Worm (Caenorhabditis elegans) whole organism, mixed stage, embryonic: Measurements from ENCODE around the gene tmem-24.

ENCODE experiments used
- M03D4.4 ChIP-seq: sonication (generic microtip); optimal IDR thresholded peaks from 2 replicates; lab custom pipeline; 2017; ENCODE audit warnings: mild to moderate bottlenecking, missing genetic modification characterization, missing compliant biosample characterization
- bed-3 ChIP-seq: fragments of 200-800 bp; sonication (Bioruptor generic); optimal IDR thresholded peaks from 3 replicates; lab custom pipeline; 2018; ENCODE audit warnings: mild to moderate bottlenecking, missing genetic modification characterization, moderate library complexity, missing compliant biosample characterization
- blmp-1 ChIP-seq: fragments of 150-350 bp; optimal IDR thresholded peaks from 2 replicates; lab custom pipeline; 2014; ENCODE audit warnings: missing biosample characterization, missing genetic modification characterization
- ceh-39 ChIP-seq: fragments of 150-350 bp; optimal IDR thresholded peaks from 2 replicates; lab custom pipeline; 2014; ENCODE audit warnings: missing biosample characterization, missing genetic modification characterization
- ceh-43 ChIP-seq: fragments of 200-800 bp; sonication (Bioruptor generic); optimal IDR thresholded peaks from 2 replicates; lab custom pipeline; 2018; ENCODE audit warnings: mild to moderate bottlenecking, missing genetic modification characterization, moderate library complexity, missing compliant biosample characterization
- ceh-83 ChIP-seq: fragments of 200-800 bp; sonication (Bioruptor generic); optimal IDR thresholded peaks from 2 replicates; lab custom pipeline; 2018; ENCODE audit warnings: mild to moderate bottlenecking, missing genetic modification characterization, missing compliant biosample characterization
- ces-1 ChIP-seq: fragments of 150-350 bp; optimal IDR thresholded peaks from 2 replicates; lab custom pipeline; 2014; ENCODE audit warnings: missing biosample characterization, missing genetic modification reagents, missing genetic modification characterization
- cnd-1 ChIP-seq: fragments of 200-800 bp; sonication (Bioruptor generic); optimal IDR thresholded peaks from 2 replicates; lab custom pipeline; 2018; ENCODE audit warnings: mild to moderate bottlenecking, missing genetic modification characterization, missing compliant biosample characterization
- drap-1 ChIP-seq: fragments of 200-800 bp; sonication (Bioruptor generic); optimal IDR thresholded peaks from 3 replicates; lab custom pipeline; 2018; ENCODE audit warnings: mild to moderate bottlenecking, missing genetic modification characterization, missing compliant biosample characterization
- elt-1 ChIP-seq: sonication (generic microtip); optimal IDR thresholded peaks from 2 replicates; lab custom pipeline; 2017; ENCODE audit warnings: missing genetic modification characterization, mild to moderate bottlenecking, missing compliant biosample characterization, antibody characterized with exemption, moderate library complexity, borderline replicate concordance; ENCODE audit not compliant: insufficient read depth
- elt-3 ChIP-seq: fragments of 150-350 bp; optimal IDR thresholded peaks from 2 replicates; lab custom pipeline; 2014; ENCODE audit warnings: missing biosample characterization, missing genetic modification characterization
- flh-1 ChIP-seq: fragments of 200-800 bp; sonication (Bioruptor generic); optimal IDR thresholded peaks from 2 replicates; lab custom pipeline; 2018; ENCODE audit warnings: mild to moderate bottlenecking, missing genetic modification characterization, moderate library complexity, missing compliant biosample characterization
- ham-2 ChIP-seq: fragments of 200-800 bp; sonication (Bioruptor generic); optimal IDR thresholded peaks from 2 replicates; lab custom pipeline; 2018; ENCODE audit warnings: mild to moderate bottlenecking, missing genetic modification characterization, missing compliant biosample characterization
- hlh-1 ChIP-seq: fragments of 150-350 bp; optimal IDR thresholded peaks from 2 replicates; lab custom pipeline; 2014; ENCODE audit warnings: missing biosample characterization, missing genetic modification reagents, missing genetic modification characterization
- lin-13 ChIP-seq: fragments of 150-350 bp; optimal IDR thresholded peaks from 2 replicates; lab custom pipeline; 2014; ENCODE audit warnings: missing biosample characterization, missing genetic modification characterization
- lin-32 ChIP-seq: fragments of 200-800 bp; sonication (Bioruptor generic); optimal IDR thresholded peaks from 2 replicates; lab custom pipeline; 2018; ENCODE audit warnings: mild to moderate bottlenecking, missing genetic modification characterization, missing compliant biosample characterization
- lsy-2 ChIP-seq: fragments of 150-350 bp; optimal IDR thresholded peaks from 2 replicates; lab custom pipeline; 2014; ENCODE audit warnings: missing biosample characterization, missing genetic modification characterization
- mab-5 ChIP-seq: fragments of 150-350 bp; optimal IDR thresholded peaks from 2 replicates; lab custom pipeline; 2014; ENCODE audit warnings: missing biosample characterization, missing genetic modification characterization
- mep-1 ChIP-seq: fragments of 150-350 bp; optimal IDR thresholded peaks from 2 replicates; lab custom pipeline; 2017; ENCODE audit warnings: missing biosample characterization, missing genetic modification reagents, missing genetic modification characterization, inconsistent platforms
- mls-2 ChIP-seq: sonication (generic microtip); optimal IDR thresholded peaks from 2 replicates; lab custom pipeline; 2016; ENCODE audit warnings: mild to moderate bottlenecking, missing genetic modification characterization, moderate library complexity, missing compliant biosample characterization
- nhr-12 ChIP-seq: fragments of 150-350 bp; optimal IDR thresholded peaks from 2 replicates; lab custom pipeline; 2014; ENCODE audit warnings: missing biosample characterization, missing genetic modification characterization
- nhr-2 ChIP-seq: fragments of 150-350 bp; optimal IDR thresholded peaks from 2 replicates; lab custom pipeline; 2014; ENCODE audit warnings: missing biosample characterization, missing genetic modification characterization
- nhr-237 ChIP-seq: fragments of 150-350 bp; optimal IDR thresholded peaks from 2 replicates; lab custom pipeline; 2014; ENCODE audit warnings: missing biosample characterization, missing genetic modification characterization
- nhr-28 ChIP-seq: fragments of 150-350 bp; optimal IDR thresholded peaks from 2 replicates; lab custom pipeline; 2014; ENCODE audit warnings: missing biosample characterization, missing genetic modification characterization
- nhr-76 ChIP-seq: sonication (generic microtip); optimal IDR thresholded peaks from 2 replicates; lab custom pipeline; 2017; ENCODE audit warnings: missing biosample characterization, missing genetic modification characterization
- pha-4 ChIP-seq: fragments of 150-350 bp; optimal IDR thresholded peaks from 2 replicates; lab custom pipeline; 2018; ENCODE audit warnings: missing biosample characterization, missing genetic modification reagents, missing genetic modification characterization
- sem-2 ChIP-seq: fragments of 200-800 bp; sonication (Bioruptor generic); optimal IDR thresholded peaks from 2 replicates; lab custom pipeline; 2018; ENCODE audit warnings: mild to moderate bottlenecking, missing genetic modification characterization, missing compliant biosample characterization
- snpc-4 ChIP-seq: fragments of 150-350 bp; optimal IDR thresholded peaks from 2 replicates; lab custom pipeline; 2014; ENCODE audit warnings: missing biosample characterization, missing genetic modification characterization
- sptf-1 ChIP-seq: sonication (generic microtip); optimal IDR thresholded peaks from 2 replicates; lab custom pipeline; 2017; ENCODE audit warnings: mild to moderate bottlenecking, missing genetic modification characterization, moderate library complexity, missing compliant biosample characterization
- tbx-8 ChIP-seq: fragments of 200-800 bp; sonication (Bioruptor generic); optimal IDR thresholded peaks from 2 replicates; lab custom pipeline; 2018; ENCODE audit warnings: mild to moderate bottlenecking, missing genetic modification characterization, moderate library complexity, missing compliant biosample characterization
- unc-120 ChIP-seq: sonication (generic microtip); optimal IDR thresholded peaks from 2 replicates; lab custom pipeline; 2017; ENCODE audit warnings: missing genetic modification characterization, missing compliant biosample characterization; ENCODE audit not compliant: poor library complexity, severe bottlenecking
- unc-39 ChIP-seq: fragments of 150-350 bp; optimal IDR thresholded peaks from 2 replicates; lab custom pipeline; 2014; ENCODE audit warnings: missing biosample characterization, missing genetic modification characterization
- unc-62 ChIP-seq: fragments of 150-350 bp; optimal IDR thresholded peaks from 2 replicates; lab custom pipeline; 2014; ENCODE audit warnings: missing biosample characterization, missing genetic modification reagents, missing genetic modification characterization
- zip-8 ChIP-seq: fragments of 150-350 bp; optimal IDR thresholded peaks from 2 replicates; lab custom pipeline; 2014; ENCODE audit warnings: missing biosample characterization, missing genetic modification characterization
- ztf-11 ChIP-seq: fragments of 150-350 bp; optimal IDR thresholded peaks from 2 replicates; lab custom pipeline; 2014; ENCODE audit warnings: missing biosample characterization, missing genetic modification characterization

tmem-24 gene

ce11 chrX:3644796-3645195, at the start of gene tmem-24:
tmem-24 (minus strand) TSS chrX:3644896.
- TF ChIP-seq ces-1 (GFP tag; lab: Kevin White, UChicago) (no peak), unc-39 (tag; lab: Kevin White, UChicago) (no peak)

ce11 chrX:3694172-3694571, 49.5 kb upstream of the tmem-24 start:
- TF ChIP-seq unc-120 = peak; percentile 33
- no peak for TF ChIP-seq nhr-76
- no peak for TF ChIP-seq elt-1 (tag; lab: Kevin White, UChicago)
- no peak for TF ChIP-seq zip-8 (tag; lab: Kevin White, UChicago)
- no peak for TF ChIP-seq ceh-39 (tag; lab: Kevin White, UChicago)
- no peak for TF ChIP-seq snpc-4 (tag; lab: Kevin White, UChicago)
- no peak for TF ChIP-seq ceh-83 (GFP tag; lab: Kevin White, UChicago)
- TF ChIP-seq mab-5 (tag; lab: Kevin White, UChicago) = no peak
- TF ChIP-seq lin-13 (tag; lab: Kevin White, UChicago) = peak; percentile 69
- no peak for TF ChIP-seq nhr-237 (tag; lab: Kevin White, UChicago)
- no peak for TF ChIP-seq lin-32
- peak; percentile 2 for TF ChIP-seq flh-1
- TF ChIP-seq nhr-28 (tag; lab: Kevin White, UChicago) = no peak
- no peak for TF ChIP-seq elt-3 (tag; lab: Kevin White, UChicago)
- no peak for TF ChIP-seq bed-3 (GFP tag; lab: Kevin White, UChicago)
- TF ChIP-seq hlh-1 = no peak
- TF ChIP-seq mls-2 (tag; lab: Kevin White, UChicago) = peak; percentile 74
- TF ChIP-seq sptf-1 (tag; lab: Kevin White, UChicago) = peak; percentile 73
- TF ChIP-seq blmp-1 (tag; lab: Kevin White, UChicago) = no peak
- peak; percentile 6 for TF ChIP-seq unc-62 (GFP tag; lab: Kevin White, UChicago)
- no peak for TF ChIP-seq ceh-43 (GFP tag; lab: Kevin White, UChicago)
- peak; percentile 65 for TF ChIP-seq ham-2 (GFP tag; lab: Kevin White, UChicago)
- TF ChIP-seq drap-1 (GFP tag; lab: Kevin White, UChicago) = peak; percentile 58
- TF ChIP-seq mep-1 (tag; lab: Kevin White, UChicago) = no peak
- no peak for TF ChIP-seq unc-39 (tag; lab: Kevin White, UChicago)
- TF ChIP-seq ztf-11 (tag; lab: Kevin White, UChicago) = no peak
- TF ChIP-seq pha-4 = no peak
- peak; percentile 62 for TF ChIP-seq cnd-1 (tag; lab: Kevin White, UChicago)
- TF ChIP-seq sem-2 (GFP tag; lab: Kevin White, UChicago) = peak; percentile 34
- no peak for TF ChIP-seq nhr-12 (tag; lab: Kevin White, UChicago)
- no peak for TF ChIP-seq tbx-8 (GFP tag; lab: Kevin White, UChicago)
- no peak for TF ChIP-seq nhr-2
- no peak for TF ChIP-seq lsy-2
- peak; percentile 14 for TF ChIP-seq ces-1 (GFP tag; lab: Kevin White, UChicago)
- TF ChIP-seq M03D4.4 (tag; lab: Kevin White, UChicago) = peak; percentile 49
- TF ChIP-seq, all 35 proteins: peak for 12

- TF ChIP-seq elt-3 (tag; lab: Kevin White, UChicago) (no peak), bed-3 (GFP tag; lab: Kevin White, UChicago) (no peak), unc-62 (GFP tag; lab: Kevin White, UChicago) (no peak), lin-13 (tag; lab: Kevin White, UChicago) (no peak), tbx-8 (GFP tag; lab: Kevin White, UChicago) (no peak), pha-4 (no peak), M03D4.4 (tag; lab: Kevin White, UChicago) (no peak), drap-1 (GFP tag; lab: Kevin White, UChicago) (no peak), nhr-28 (tag; lab: Kevin White, UChicago) (no peak), unc-120 (no peak), cnd-1 (tag; lab: Kevin White, UChicago) (no peak), ztf-11 (tag; lab: Kevin White, UChicago) (no peak), nhr-76 (no peak), ceh-83 (GFP tag; lab: Kevin White, UChicago) (no peak), unc-39 (tag; lab: Kevin White, UChicago) (no peak), lin-32 (no peak)
Measured at ce11 chrX:3693138-3693537, 48.4 kb upstream of the tmem-24 start, which contains the start of gene C02F12.8. C02F12.8 (minus strand) TSS chrX:3693238.
